Worm (Caenorhabditis elegans) whole organism, mixed stage, embryonic: ENCODE results near the gene C02B10.6.

ENCODE experiments used
- elt-1 ChIP-seq: sonication (generic microtip); optimal IDR thresholded peaks from 2 replicates; lab custom pipeline; 2017; ENCODE audit warnings: missing genetic modification characterization, mild to moderate bottlenecking, missing compliant biosample characterization, antibody characterized with exemption, moderate library complexity, borderline replicate concordance; ENCODE audit not compliant: insufficient read depth
- mep-1 ChIP-seq: fragments of 150-350 bp; optimal IDR thresholded peaks from 2 replicates; lab custom pipeline; 2017; ENCODE audit warnings: missing biosample characterization, missing genetic modification reagents, missing genetic modification characterization, inconsistent platforms
- nhr-12 ChIP-seq: fragments of 150-350 bp; optimal IDR thresholded peaks from 2 replicates; lab custom pipeline; 2014; ENCODE audit warnings: missing biosample characterization, missing genetic modification characterization
- nhr-2 ChIP-seq: fragments of 150-350 bp; optimal IDR thresholded peaks from 2 replicates; lab custom pipeline; 2014; ENCODE audit warnings: missing biosample characterization, missing genetic modification characterization
- pha-4 ChIP-seq: fragments of 150-350 bp; optimal IDR thresholded peaks from 2 replicates; lab custom pipeline; 2018; ENCODE audit warnings: missing biosample characterization, missing genetic modification reagents, missing genetic modification characterization
- snpc-4 ChIP-seq: fragments of 150-350 bp; optimal IDR thresholded peaks from 2 replicates; lab custom pipeline; 2014; ENCODE audit warnings: missing biosample characterization, missing genetic modification characterization
- sptf-1 ChIP-seq: sonication (generic microtip); optimal IDR thresholded peaks from 2 replicates; lab custom pipeline; 2017; ENCODE audit warnings: mild to moderate bottlenecking, missing genetic modification characterization, moderate library complexity, missing compliant biosample characterization
- ztf-11 ChIP-seq: fragments of 150-350 bp; optimal IDR thresholded peaks from 2 replicates; lab custom pipeline; 2014; ENCODE audit warnings: missing biosample characterization, missing genetic modification characterization

ce11 chrIV:5081122-5081521, 10.4 kb downstream of the C02B10.6 start:
- TF ChIP-seq mep-1 (tag; lab: Kevin White, UChicago), result no peak
- no peak for TF ChIP-seq ztf-11 (tag; lab: Kevin White, UChicago)
- TF ChIP-seq nhr-2 (tag; lab: Kevin White, UChicago), result no peak
- no peak for TF ChIP-seq sptf-1
- no peak for TF ChIP-seq nhr-12
- TF ChIP-seq snpc-4 (tag; lab: Kevin White, UChicago), result no peak
- no peak for TF ChIP-seq elt-1 (tag; lab: Kevin White, UChicago)
- no peak for TF ChIP-seq pha-4
